Fruit fly (Drosophila melanogaster) S2 (cell line): ENCODE measurements around the gene CG10428.

Experiments
- CG8478 ChIP-seq: fragments of >200 bp; optimal IDR thresholded peaks from 2 replicates; lab custom pipeline; 2018
- CTCF ChIP-seq, 2 experiments: fragments of >200 bp; optimal IDR thresholded peaks; 2 replicates each; lab custom pipeline; 2018

dm6 chr2L:18957142-18957674 is 8.5 kb downstream of the CG10428 start, which contains the start of gene Bhmt:
- TF ChIP-seq CG8478 (lab: Kevin White, UChicago) (no peak), CTCF (optimal IDR thresholded peaks at IDR 0.05; lab: Kevin White, UChicago) (no peak)
